Worm (Caenorhabditis elegans) whole organism, L2 larva: Measurements from ENCODE around the gene H34I24.1.

Experiments used
- ama-1 ChIP-seq: fragments of 150-350 bp; optimal IDR thresholded peaks from 2 replicates; lab custom pipeline; 2018; ENCODE audit warnings: inconsistent platforms
- elt-1 ChIP-seq: fragments of 150-350 bp; optimal IDR thresholded peaks from 2 replicates; lab custom pipeline; 2014; ENCODE audit warnings: missing biosample characterization, missing genetic modification characterization
- fos-1 ChIP-seq: fragments of 150-350 bp; optimal IDR thresholded peaks from 2 replicates; lab custom pipeline; 2014; ENCODE audit warnings: missing biosample characterization, missing genetic modification characterization
- snpc-4 ChIP-seq: fragments of 150-350 bp; optimal IDR thresholded peaks from 2 replicates; lab custom pipeline; 2014; ENCODE audit warnings: missing biosample characterization, missing genetic modification characterization
- unc-39 ChIP-seq: fragments of 150-350 bp; optimal IDR thresholded peaks from 2 replicates; lab custom pipeline; 2014; ENCODE audit warnings: missing biosample characterization, missing genetic modification characterization

ce11 chrIII:2818980-2819379 lies 27.9 kb upstream of the H34I24.1 start, which contains the start of gene pipp-4P:
- TF ChIP-seq fos-1 (tag; lab: Kevin White, UChicago) (no peak), unc-39 (tag; lab: Kevin White, UChicago) (no peak), snpc-4 (tag; lab: Kevin White, UChicago) (no peak), elt-1 (tag; lab: Kevin White, UChicago) (no peak), ama-1 (lab: Kevin White, UChicago) (no peak)
